Worm (Caenorhabditis elegans): ENCODE results near the gene srsx-36.

- TF ChIP-seq him-1 (tag; optimal IDR thresholded peaks at IDR 0.05): no peak
- no peak for TF ChIP-seq dao-5 (tag; optimal IDR thresholded peaks at IDR 0.05)
- TF ChIP-seq W03F9.2 (tag; optimal IDR thresholded peaks at IDR 0.05): no peak
Observed at ce11 chrV:15833622-15834021, 24.2 kb upstream of the srsx-36 start, which contains the start of gene srbc-54.
